Fruit fly (Drosophila melanogaster) whole organism, prepupa: ENCODE measurements around the gene Vinc.

Source experiments
- Blimp-1 ChIP-seq: fragments of 200-800 bp; sonication (Bioruptor generic); optimal IDR thresholded peaks from 3 replicates; lab custom pipeline; 2017; ENCODE audit warnings: missing biosample characterization, missing genetic modification characterization, mild to moderate bottlenecking, moderate library complexity, missing genetic modification reagents
- CG10669 ChIP-seq: fragments of 200-800 bp; sonication (Bioruptor generic); optimal IDR thresholded peaks from 3 replicates; lab custom pipeline; 2018; ENCODE audit warnings: missing biosample characterization, mild to moderate bottlenecking, missing genetic modification characterization, moderate library complexity
- CG11294 ChIP-seq: fragments of 200-800 bp; sonication (Bioruptor generic); IDR thresholded peaks from 2 replicates; pipeline ENCODE4 v1.3.6; 2022; ENCODE audit warnings: missing biosample characterization, missing genetic modification characterization
- CG11902 ChIP-seq: fragments of 200-800 bp; sonication (Bioruptor generic); optimal IDR thresholded peaks from 3 replicates; lab custom pipeline; 2016; ENCODE audit warnings: missing biosample characterization, missing genetic modification characterization
- CG1621 ChIP-seq: fragments of 200-800 bp; sonication (Bioruptor generic); optimal IDR thresholded peaks from 3 replicates; lab custom pipeline; 2018; ENCODE audit warnings: missing biosample characterization, mild to moderate bottlenecking, missing genetic modification characterization
- CG16779 ChIP-seq: fragments of 200-800 bp; sonication (Bioruptor generic); optimal IDR thresholded peaks from 3 replicates; lab custom pipeline; 2017; ENCODE audit warnings: missing biosample characterization, mild to moderate bottlenecking, missing genetic modification characterization
- CG3032 ChIP-seq: fragments of 200-800 bp; optimal IDR thresholded peaks from 2 replicates; lab custom pipeline; 2019; ENCODE audit warnings: missing biosample characterization, mild to moderate bottlenecking, missing genetic modification characterization, moderate library complexity
- CG31627 ChIP-seq: fragments of 200-800 bp; sonication (Bioruptor generic); optimal IDR thresholded peaks from 3 replicates; lab custom pipeline; 2016; ENCODE audit warnings: missing biosample characterization, missing genetic modification characterization
- CG32006 ChIP-seq: fragments of 200-800 bp; sonication (Bioruptor generic); optimal IDR thresholded peaks from 3 replicates; lab custom pipeline; 2017; ENCODE audit warnings: missing biosample characterization, mild to moderate bottlenecking, missing genetic modification characterization
- CG3919 ChIP-seq: fragments of 200-800 bp; sonication (Bioruptor generic); optimal IDR thresholded peaks from 3 replicates; lab custom pipeline; 2016; ENCODE audit warnings: missing biosample characterization, missing genetic modification characterization
- CG4318 ChIP-seq: fragments of 200-800 bp; sonication (Bioruptor generic); optimal IDR thresholded peaks from 3 replicates; lab custom pipeline; 2017; ENCODE audit warnings: missing biosample characterization, mild to moderate bottlenecking, missing genetic modification characterization
- CG6163 ChIP-seq: fragments of 200-800 bp; sonication (Bioruptor generic); IDR thresholded peaks from 3 replicates; pipeline ENCODE4 v1.3.6; 2022; ENCODE audit warnings: missing biosample characterization, missing genetic modification characterization
- CG6792 ChIP-seq: fragments of 200-800 bp; sonication (Bioruptor generic); optimal IDR thresholded peaks from 3 replicates; lab custom pipeline; 2016; ENCODE audit warnings: missing biosample characterization, missing genetic modification characterization
- CG6808 ChIP-seq: fragments of 200-800 bp; sonication (Bioruptor generic); optimal IDR thresholded peaks from 3 replicates; lab custom pipeline; 2017; ENCODE audit warnings: missing biosample characterization, missing genetic modification characterization, mild to moderate bottlenecking, moderate library complexity, missing genetic modification reagents
- CG6854 ChIP-seq: fragments of 200-800 bp; sonication (Bioruptor generic); optimal IDR thresholded peaks from 2 replicates; lab custom pipeline; 2017; ENCODE audit warnings: missing biosample characterization, mild to moderate bottlenecking, missing genetic modification characterization
- CG8119 ChIP-seq: fragments of 200-800 bp; sonication (Bioruptor generic); IDR thresholded peaks from 3 replicates; pipeline ENCODE4 v1.3.6; 2022; ENCODE audit warnings: missing biosample characterization, missing genetic modification characterization
- CG8319 ChIP-seq: fragments of 200-800 bp; sonication (Bioruptor generic); optimal IDR thresholded peaks from 3 replicates; lab custom pipeline; 2016; ENCODE audit warnings: missing biosample characterization, missing genetic modification characterization
- CG8632 ChIP-seq: fragments of 200-800 bp; sonication (Bioruptor generic); optimal IDR thresholded peaks from 3 replicates; lab custom pipeline; 2016; ENCODE audit warnings: missing biosample characterization, missing genetic modification characterization
- CG9139 ChIP-seq: fragments of 200-800 bp; sonication (Bioruptor generic); optimal IDR thresholded peaks from 3 replicates; lab custom pipeline; 2017; ENCODE audit warnings: missing biosample characterization, mild to moderate bottlenecking, missing genetic modification characterization
- Eip75B ChIP-seq: fragments of 200-800 bp; sonication (Bioruptor generic); optimal IDR thresholded peaks from 3 replicates; lab custom pipeline; 2016; ENCODE audit warnings: missing biosample characterization, missing genetic modification characterization
- Eip93F ChIP-seq: fragments of 200-800 bp; sonication (Bioruptor generic); optimal IDR thresholded peaks from 2 replicates; lab custom pipeline; 2016; ENCODE audit warnings: missing biosample characterization, mild to moderate bottlenecking, missing genetic modification characterization
- Ets21C ChIP-seq: fragments of 200-800 bp; sonication (Bioruptor generic); optimal IDR thresholded peaks from 3 replicates; lab custom pipeline; 2016; ENCODE audit warnings: missing biosample characterization, missing genetic modification characterization
- Ets96B ChIP-seq: fragments of 200-800 bp; optimal IDR thresholded peaks from 2 replicates; lab custom pipeline; 2019; ENCODE audit warnings: missing biosample characterization, mild to moderate bottlenecking, missing genetic modification characterization, moderate library complexity
- Hr38 ChIP-seq: sonication (Bioruptor generic); optimal IDR thresholded peaks from 2 replicates; lab custom pipeline; 2016; ENCODE audit warnings: missing biosample characterization, missing genetic modification characterization
- Hr4 ChIP-seq: fragments of 200-800 bp; sonication (Bioruptor generic); optimal IDR thresholded peaks from 3 replicates; lab custom pipeline; 2016; ENCODE audit warnings: missing biosample characterization, missing genetic modification characterization
- Lpt ChIP-seq: fragments of 200-800 bp; sonication (Bioruptor generic); optimal IDR thresholded peaks from 3 replicates; lab custom pipeline; 2016; ENCODE audit warnings: missing biosample characterization, missing genetic modification characterization
- Met ChIP-seq: fragments of 200-800 bp; sonication (Bioruptor generic); optimal IDR thresholded peaks from 3 replicates; lab custom pipeline; 2016; ENCODE audit warnings: missing biosample characterization, missing genetic modification characterization
- OdsH ChIP-seq: fragments of 200-800 bp; sonication (Bioruptor generic); optimal IDR thresholded peaks from 3 replicates; lab custom pipeline; 2016; ENCODE audit warnings: missing biosample characterization, missing genetic modification characterization
- Sox102F ChIP-seq: fragments of 200-800 bp; sonication (Bioruptor generic); optimal IDR thresholded peaks from 2 replicates; lab custom pipeline; 2016; ENCODE audit warnings: missing biosample characterization, mild to moderate bottlenecking, missing genetic modification characterization
- Sox15 ChIP-seq: fragments of 200-800 bp; sonication (Bioruptor generic); optimal IDR thresholded peaks from 3 replicates; lab custom pipeline; 2016; ENCODE audit warnings: missing biosample characterization, missing genetic modification characterization
- achi ChIP-seq: fragments of 200-800 bp; sonication (Bioruptor generic); optimal IDR thresholded peaks from 3 replicates; lab custom pipeline; 2016; ENCODE audit warnings: missing biosample characterization, missing genetic modification characterization
- acj6 ChIP-seq: fragments of 200-800 bp; sonication (Bioruptor generic); optimal IDR thresholded peaks from 3 replicates; lab custom pipeline; 2016; ENCODE audit warnings: missing biosample characterization, missing genetic modification characterization
- cyc ChIP-seq: fragments of 200-800 bp; sonication (Bioruptor generic); optimal IDR thresholded peaks from 3 replicates; lab custom pipeline; 2016; ENCODE audit warnings: missing biosample characterization, missing genetic modification characterization
- dac ChIP-seq: fragments of 200-800 bp; sonication (Bioruptor generic); optimal IDR thresholded peaks from 2 replicates; lab custom pipeline; 2017; ENCODE audit warnings: missing biosample characterization, mild to moderate bottlenecking, missing genetic modification characterization
- dsx ChIP-seq: fragments of 200-800 bp; optimal IDR thresholded peaks from 3 replicates; lab custom pipeline; 2019; ENCODE audit warnings: missing biosample characterization, mild to moderate bottlenecking, missing genetic modification characterization, moderate library complexity; ENCODE audit not compliant: poor library complexity, severe bottlenecking
- eg ChIP-seq: fragments of 200-800 bp; sonication (Bioruptor generic); IDR thresholded peaks from 3 replicates; pipeline ENCODE4 v1.3.6; 2022; ENCODE audit warnings: missing biosample characterization, missing genetic modification characterization
- esn ChIP-seq: fragments of 200-800 bp; sonication (Bioruptor generic); optimal IDR thresholded peaks from 2 replicates; lab custom pipeline; 2016; ENCODE audit warnings: missing biosample characterization, mild to moderate bottlenecking, missing genetic modification characterization, moderate library complexity
- fd85E ChIP-seq: fragments of 200-800 bp; sonication (Bioruptor generic); optimal IDR thresholded peaks from 3 replicates; lab custom pipeline; 2016; ENCODE audit warnings: missing biosample characterization, missing genetic modification characterization
- fkh ChIP-seq: fragments of 200-800 bp; sonication (Bioruptor generic); optimal IDR thresholded peaks from 3 replicates; lab custom pipeline; 2017; ENCODE audit warnings: missing biosample characterization, mild to moderate bottlenecking, missing genetic modification characterization, moderate library complexity
- lz ChIP-seq: fragments of 200-800 bp; sonication (Bioruptor generic); optimal IDR thresholded peaks from 3 replicates; lab custom pipeline; 2016; ENCODE audit warnings: missing biosample characterization, missing genetic modification characterization
- net ChIP-seq: fragments of 200-800 bp; sonication (Bioruptor generic); optimal IDR thresholded peaks from 3 replicates; lab custom pipeline; 2016; ENCODE audit warnings: missing biosample characterization, missing genetic modification characterization
- salr ChIP-seq, 2 experiments: fragments of 200-800 bp; sonication (Bioruptor generic); optimal IDR thresholded peaks; 3 replicates each; lab custom pipeline; 2016 to 2018; ENCODE audit warnings: missing biosample characterization in 2 of 2, missing genetic modification characterization in 2 of 2, mild to moderate bottlenecking in 1 of 2
- spab ChIP-seq: fragments of 200-800 bp; sonication (Bioruptor generic); optimal IDR thresholded peaks from 2 replicates; lab custom pipeline; 2017; ENCODE audit warnings: missing biosample characterization, mild to moderate bottlenecking, missing genetic modification characterization, missing genetic modification reagents
- ss ChIP-seq, 2 experiments: fragments of 200-800 bp; sonication (Bioruptor generic); optimal IDR thresholded peaks; 2 replicates in 1 of 2; 3 replicates in 1 of 2; lab custom pipeline; 2017 to 2018; ENCODE audit warnings: mild to moderate bottlenecking in 2 of 2, missing biosample characterization in 2 of 2, missing genetic modification characterization in 2 of 2, moderate library complexity in 1 of 2
- svp ChIP-seq: fragments of 200-800 bp; sonication (Bioruptor generic); peaks from one replicate; lab custom pipeline; 2016; ENCODE audit warnings: missing biosample characterization, missing genetic modification characterization
- topi ChIP-seq: fragments of 200-800 bp; sonication (Bioruptor generic); optimal IDR thresholded peaks from 3 replicates; lab custom pipeline; 2016; ENCODE audit warnings: missing biosample characterization, missing genetic modification characterization
- vri ChIP-seq: fragments of 200-800 bp; sonication (Bioruptor generic); optimal IDR thresholded peaks from 3 replicates; lab custom pipeline; 2016; ENCODE audit warnings: missing biosample characterization, mild to moderate bottlenecking, missing genetic modification characterization

The Vinc gene

dm6 chrX:2196086-2196732 lies 26.2 kb downstream of the Vinc start (continued):
- TF ChIP-seq Met (GFP tag; lab: Kevin White, UChicago), result peak; percentile 56
- TF ChIP-seq eg, result peak; percentile 69; the same call in 1 of the 3 replicates
- TF ChIP-seq fkh (GFP tag; lab: Kevin White, UChicago), result no peak
- TF ChIP-seq CG3919 (GFP tag; lab: Kevin White, UChicago), result peak; percentile 21
- no peak for TF ChIP-seq fd85E (GFP tag; lab: Kevin White, UChicago)
- peak; percentile 35 for TF ChIP-seq CG32006 (GFP tag; lab: Kevin White, UChicago)
- peak; percentile 45 for TF ChIP-seq topi (GFP tag; lab: Kevin White, UChicago)
- TF ChIP-seq CG8632, result peak; percentile 0
- peak; percentile 56 for TF ChIP-seq esn

DNA sequence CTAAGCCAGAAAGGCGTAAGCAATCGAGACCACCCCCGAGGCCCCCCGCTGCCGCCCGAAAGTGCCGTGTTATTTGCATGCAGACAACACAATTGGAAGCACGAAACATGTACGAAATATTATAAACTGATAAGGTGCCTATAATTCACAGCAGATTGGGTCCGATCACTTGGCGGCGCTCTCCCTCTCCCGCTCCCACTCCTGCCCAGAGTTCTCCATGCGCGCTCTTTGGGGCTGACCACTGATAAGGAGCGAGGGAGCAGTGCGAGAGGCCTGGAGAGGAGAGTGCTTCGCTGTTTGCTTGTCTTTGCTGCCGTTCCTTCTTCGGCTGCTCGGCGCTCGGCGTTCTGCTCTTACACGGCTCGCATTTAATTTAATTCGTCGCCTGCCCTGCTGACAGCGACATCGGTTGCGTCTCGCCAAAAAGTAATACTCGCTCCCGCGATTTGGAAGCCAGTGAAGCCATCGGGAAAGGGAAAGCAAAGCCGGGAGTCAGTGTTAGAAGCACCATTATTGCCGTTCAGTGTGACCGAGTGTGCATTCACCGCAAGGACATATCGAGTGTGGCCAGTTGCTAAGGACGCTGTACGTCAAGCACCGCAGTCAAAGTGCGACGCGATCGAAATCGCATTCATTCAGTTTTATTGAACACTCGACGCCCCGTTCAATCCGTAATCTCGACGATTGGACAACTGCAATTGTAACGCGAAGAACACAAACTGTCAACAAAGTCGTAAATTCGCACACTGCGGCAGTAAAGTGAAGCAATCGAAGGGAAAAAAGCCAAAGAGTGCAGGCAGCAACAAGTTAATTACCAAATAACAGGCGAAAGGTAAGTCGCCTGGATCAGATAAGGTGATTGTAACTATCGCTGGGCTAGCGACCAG lies 27.9 kb downstream of the Vinc start:
- TF ChIP-seq Hr4, result no peak
- TF ChIP-seq Ets21C (GFP tag; lab: Kevin White, UChicago), result no peak
- no peak for TF ChIP-seq Ets96B (tag; lab: Kevin White, UChicago)
- peak; percentile 75 for TF ChIP-seq vri (GFP tag; lab: Kevin White, UChicago)
- peak; percentile 8 for TF ChIP-seq CG3919 (GFP tag; lab: Kevin White, UChicago)
- TF ChIP-seq Eip75B (GFP tag; lab: Kevin White, UChicago), result no peak
- no peak for TF ChIP-seq ss (GFP tag; optimal IDR thresholded peaks at IDR 0.05; lab: Kevin White, UChicago)
- TF ChIP-seq CG11902 (GFP tag; lab: Kevin White, UChicago), result no peak
- peak; percentile 38 for TF ChIP-seq Eip93F (GFP tag; lab: Kevin White, UChicago)
- TF ChIP-seq salr (GFP tag; optimal IDR thresholded peaks at IDR 0.05; lab: Kevin White, UChicago), result no peak
- TF ChIP-seq CG11294 (GFP tag; lab: Robert Waterston, UW), result no peak
- no peak for TF ChIP-seq OdsH (GFP tag; lab: Kevin White, UChicago)
- no peak for TF ChIP-seq Hr38
- no peak for TF ChIP-seq Sox102F (GFP tag; lab: Kevin White, UChicago)
- TF ChIP-seq eg, result no peak
- no peak for TF ChIP-seq CG6163 (GFP tag; lab: Robert Waterston, UW)
- no peak for TF ChIP-seq lz (GFP tag; lab: Kevin White, UChicago)
- no peak for TF ChIP-seq Blimp-1
- TF ChIP-seq spab (GFP tag; lab: Kevin White, UChicago), result no peak
- peak; percentile 84 for TF ChIP-seq svp (GFP tag; lab: Kevin White, UChicago)
- no peak for TF ChIP-seq Sox15 (GFP tag; lab: Kevin White, UChicago)
- no peak for TF ChIP-seq CG6792 (GFP tag; lab: Kevin White, UChicago)
- no peak for TF ChIP-seq CG1621 (tag; lab: Kevin White, UChicago)
- no peak for TF ChIP-seq dac (GFP tag; lab: Kevin White, UChicago)
- no peak for TF ChIP-seq topi (GFP tag; lab: Kevin White, UChicago)
- no peak for TF ChIP-seq CG31627
- peak; percentile 7 for TF ChIP-seq CG6854
- TF ChIP-seq dsx (GFP tag; lab: Kevin White, UChicago), result no peak
- no peak for TF ChIP-seq Met (GFP tag; lab: Kevin White, UChicago)
- no peak for TF ChIP-seq acj6 (GFP tag; lab: Kevin White, UChicago)
- no peak for TF ChIP-seq CG9139 (GFP tag; lab: Kevin White, UChicago)
- TF ChIP-seq Lpt (GFP tag; lab: Kevin White, UChicago), result no peak
- TF ChIP-seq fd85E (GFP tag; lab: Kevin White, UChicago), result no peak
- no peak for TF ChIP-seq CG4318 (GFP tag; lab: Kevin White, UChicago)
- TF ChIP-seq CG6808, result no peak
- TF ChIP-seq CG8319 (GFP tag; lab: Kevin White, UChicago), result no peak
- no peak for TF ChIP-seq cyc
- TF ChIP-seq CG16779 (tag; lab: Kevin White, UChicago), result peak; percentile 14
- no peak for TF ChIP-seq CG8119
- TF ChIP-seq achi (GFP tag; lab: Kevin White, UChicago), result no peak
- no peak for TF ChIP-seq CG3032
- TF ChIP-seq net, result peak; percentile 16
- no peak for TF ChIP-seq CG10669 (GFP tag; lab: Kevin White, UChicago)
